Worm (Caenorhabditis elegans): ENCODE results near the gene mpz-4.

DNA sequence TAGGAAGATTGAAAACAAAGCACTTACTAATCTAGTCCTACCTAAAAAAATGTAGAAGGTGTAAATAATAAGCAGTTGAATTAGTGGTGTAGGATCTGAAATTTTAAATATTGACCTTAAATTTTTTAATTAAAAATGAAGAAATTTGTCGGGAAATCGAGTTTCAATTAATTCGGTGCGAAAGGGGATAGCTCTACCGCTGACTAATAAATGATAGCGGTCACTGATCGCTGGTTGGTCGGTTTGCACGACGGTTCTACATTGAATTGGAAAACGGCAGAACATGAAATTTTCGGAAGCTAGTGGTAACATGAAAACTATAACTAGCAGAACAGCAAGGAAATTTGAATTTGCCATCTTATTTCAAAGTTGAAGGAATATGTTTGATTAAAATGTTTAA lies 47.0 kb downstream of the mpz-4 start, which contains the start of gene set-15:
- TF ChIP-seq grh-1 (GFP tag; IDR thresholded peaks at IDR 0.05) (no peak), unc-130 (tag; optimal IDR thresholded peaks at IDR 0.05) (no peak), ceh-88 (GFP tag; IDR thresholded peaks at IDR 0.05) (no peak), blmp-1 (tag; optimal IDR thresholded peaks at IDR 0.05) (no peak), ceh-63 (GFP tag; optimal IDR thresholded peaks at IDR 0.05) (no peak), ama-1 (optimal IDR thresholded peaks at IDR 0.05) (no peak), egl-27 (tag; optimal IDR thresholded peaks at IDR 0.05) (no peak), mdl-1 (tag; optimal IDR thresholded peaks at IDR 0.05) (no peak), fkh-10 (GFP tag; optimal IDR thresholded peaks at IDR 0.05) (no peak), elt-3 (tag; optimal IDR thresholded peaks at IDR 0.05) (no peak), skn-1 (tag; optimal IDR thresholded peaks at IDR 0.05) (no peak)

All from whole organism, L1 larva.